Fruit fly (Drosophila melanogaster): Measurements from ENCODE around the gene Lint-O.

The Lint-O gene

DNA sequence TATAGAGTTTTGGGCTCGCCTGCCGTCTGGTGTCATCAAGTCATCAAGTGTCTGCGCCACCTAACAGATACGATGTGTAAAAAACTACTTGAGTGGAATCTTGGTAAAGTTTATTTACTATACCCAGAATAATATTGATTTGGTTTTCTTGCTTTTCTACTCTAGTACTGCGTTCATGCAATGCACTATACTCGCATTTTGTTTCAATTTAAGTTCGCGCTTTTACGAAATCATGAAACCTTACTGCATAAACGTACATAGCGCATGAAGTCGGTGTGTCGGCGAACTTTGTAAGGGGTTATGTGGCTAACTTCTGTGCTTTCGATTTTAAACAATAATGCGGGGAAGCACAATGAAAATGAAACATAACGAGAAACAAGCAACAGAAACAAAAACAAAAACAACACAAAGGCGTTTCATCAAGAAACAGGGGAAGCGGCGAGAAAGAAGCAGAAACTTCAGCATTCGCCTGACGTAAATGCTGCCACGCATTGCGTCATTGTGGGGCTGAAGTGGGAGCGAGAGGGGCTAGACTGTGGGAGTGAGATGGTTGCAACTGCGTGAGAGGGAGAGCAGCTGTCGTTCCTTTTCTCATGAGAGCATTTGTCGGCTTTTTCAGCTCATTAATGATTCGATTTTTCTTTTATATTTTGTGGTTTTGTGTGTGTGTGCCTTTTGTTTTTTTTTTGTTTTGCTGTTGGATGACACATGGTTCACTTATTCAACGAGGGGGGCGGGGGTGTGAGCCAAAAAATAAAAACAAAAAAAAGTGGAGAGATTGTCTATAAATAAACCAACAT lies 46.2 kb upstream of the Lint-O start:
- TF ChIP-seq Ets65A (GFP tag) (peak; percentile 8), CG10321 (GFP tag; IDR thresholded peaks at IDR 0.05) (0 out of 2 replicates have a peak, but pooled peaks have one; percentile 56), nom (GFP tag; optimal IDR thresholded peaks at IDR 0.05) (peak; percentile 46), CG9797 (GFP tag; optimal IDR thresholded peaks at IDR 0.05) (no peak), Trl (optimal IDR thresholded peaks at IDR 0.05) (peak; percentile 75 to 86), Trl (GFP tag; optimal IDR thresholded peaks at IDR 0.05) (no peak), fd64A (GFP tag; optimal IDR thresholded peaks at IDR 0.05) (no peak), CG4360 (GFP tag; IDR thresholded peaks at IDR 0.05) (peak; percentile 37; the same call in 1 of the 2 replicates), sqz (GFP tag; optimal IDR thresholded peaks at IDR 0.05) (peak; percentile 75), nau (GFP tag; optimal IDR thresholded peaks at IDR 0.05) (peak; percentile 19), Blimp-1 (GFP tag; optimal IDR thresholded peaks at IDR 0.05) (peak; percentile 62), CG12769 (tag; optimal IDR thresholded peaks at IDR 0.05) (peak; percentile 55), pros (GFP tag; optimal IDR thresholded peaks at IDR 0.05) (peak; percentile 11), gce (GFP tag; IDR thresholded peaks at IDR 0.05) (0 out of 3 replicates have a peak, but pooled peaks have one; percentile 11), CG10209 (GFP tag; optimal IDR thresholded peaks at IDR 0.05) (no peak), CG13287 (GFP tag; IDR thresholded peaks at IDR 0.05; ENCODE audit: partially characterized antibody) (peak; percentile 41; the same call in 1 of the 2 replicates), CG3163 (GFP tag; optimal IDR thresholded peaks at IDR 0.05) (peak; percentile 32), CG1832 (GFP tag; optimal IDR thresholded peaks at IDR 0.05) (peak; percentile 85), CG3838 (GFP tag; optimal IDR thresholded peaks at IDR 0.05) (peak; percentile 74), CG2678 (tag; optimal IDR thresholded peaks at IDR 0.05) (no peak), CG32772 (GFP tag; IDR thresholded peaks at IDR 0.05) (0 out of 2 replicates have a peak, but pooled peaks have one; percentile 17), vvl (GFP tag; IDR thresholded peaks at IDR 0.05) (peak; percentile 42; the same call in 1 of the 2 replicates), sd (tag; optimal IDR thresholded peaks at IDR 0.05) (peak; percentile 95), dpn (GFP tag; optimal IDR thresholded peaks at IDR 0.05) (no peak), sr (GFP tag; IDR thresholded peaks at IDR 0.05) (peak; percentile 65; the same call in 1 of the 3 replicates), CG10543 (GFP tag; optimal IDR thresholded peaks at IDR 0.05) (peak; percentile 16), Adf1 (GFP tag; IDR thresholded peaks at IDR 0.05) (peak; percentile 63), CG4820 (GFP tag; optimal IDR thresholded peaks at IDR 0.05) (peak; percentile 80), eve (GFP tag; optimal IDR thresholded peaks at IDR 0.05) (peak in 1 of 2 experiments; percentile 52), abd-A (tag; optimal IDR thresholded peaks at IDR 0.05) (peak; percentile 49), CG17385 (GFP tag; optimal IDR thresholded peaks at IDR 0.05) (peak; percentile 85), z (GFP tag; IDR thresholded peaks at IDR 0.05) (peak; percentile 51; the same call in 1 of the 3 replicates), pfk (GFP tag; optimal IDR thresholded peaks at IDR 0.05) (peak; percentile 84), CG8478 (optimal IDR thresholded peaks at IDR 0.05) (peak; percentile 54), tll (GFP tag; optimal IDR thresholded peaks at IDR 0.05) (no peak), run (tag; optimal IDR thresholded peaks at IDR 0.05) (peak; percentile 49), CG7839 (tag; optimal IDR thresholded peaks at IDR 0.05) (peak; percentile 4), CG17361 (GFP tag; IDR thresholded peaks at IDR 0.05) (0 out of 3 replicates have a peak, but pooled peaks have one; percentile 13), Pdp1 (GFP tag; optimal IDR thresholded peaks at IDR 0.05) (peak in 1 of 2 experiments; percentile 100), HLHmδ (GFP tag; optimal IDR thresholded peaks at IDR 0.05) (peak; percentile 19), Med (GFP tag) (peak; percentile 73), CG31388 (GFP tag; optimal IDR thresholded peaks at IDR 0.05) (no peak), crc (GFP tag; optimal IDR thresholded peaks at IDR 0.05) (peak; percentile 61), Hr51 (GFP tag; optimal IDR thresholded peaks at IDR 0.05) (peak in 1 of 2 experiments; percentile 19), crol (GFP tag; IDR thresholded peaks at IDR 0.05) (peak; percentile 73; the same call in 1 of the 2 replicates), kay (GFP tag; optimal IDR thresholded peaks at IDR 0.05) (peak; percentile 81), cg (GFP tag; optimal IDR thresholded peaks at IDR 0.05) (peak; percentile 46)
